Worm (Caenorhabditis elegans) whole organism, young adult: ENCODE measurements around the gene oig-8.

Experiments used
- B0035.1 ChIP-seq: sonication (generic microtip); optimal IDR thresholded peaks from 2 replicates; lab custom pipeline; 2016; ENCODE audit warnings: missing genetic modification characterization, mild to moderate bottlenecking, missing compliant biosample characterization, missing genotype, missing genetic modification reagents
- C17E4.6 ChIP-seq: fragments of 200-800 bp; sonication (Bioruptor generic); IDR thresholded peaks from 2 replicates; pipeline ENCODE4 v1.3.6; 2022; ENCODE audit warnings: missing genetic modification reagents, missing genetic modification characterization, missing compliant biosample characterization
- D2030.7 ChIP-seq: fragments of 200-800 bp; sonication (Bioruptor generic); IDR thresholded peaks from 2 replicates; pipeline ENCODE4 v1.3.6; 2022; ENCODE audit warnings: missing genetic modification reagents, missing genetic modification characterization, missing compliant biosample characterization
- F33H1.4 ChIP-seq: fragments of 200-800 bp; sonication (Bioruptor generic); IDR thresholded peaks from 2 replicates; pipeline ENCODE4 v1.3.6; 2022; ENCODE audit warnings: missing genetic modification reagents, missing genetic modification characterization, missing compliant biosample characterization
- F39B2.1 ChIP-seq: fragments of 200-800 bp; sonication (Bioruptor generic); IDR thresholded peaks from 2 replicates; pipeline ENCODE4 v1.3.6; 2022; ENCODE audit warnings: missing genetic modification reagents, missing genetic modification characterization, missing compliant biosample characterization
- F49E8.2 ChIP-seq: sonication (generic microtip); optimal IDR thresholded peaks from 3 replicates; lab custom pipeline; 2017; ENCODE audit warnings: missing genetic modification characterization, mild to moderate bottlenecking, missing compliant biosample characterization, antibody characterized with exemption, moderate library complexity; ENCODE audit not compliant: insufficient read depth
- F52B5.7 ChIP-seq: sonication (generic microtip); optimal IDR thresholded peaks from 2 replicates; lab custom pipeline; 2016; ENCODE audit warnings: mild to moderate bottlenecking, missing genetic modification characterization, missing compliant biosample characterization
- F57C9.4 ChIP-seq: sonication (generic microtip); optimal IDR thresholded peaks from 2 replicates; lab custom pipeline; 2017; ENCODE audit warnings: mild to moderate bottlenecking, missing genetic modification characterization, missing compliant biosample characterization
- T26A5.8 ChIP-seq: sonication (generic microtip); optimal IDR thresholded peaks from 2 replicates; lab custom pipeline; 2016; ENCODE audit warnings: missing genetic modification characterization, missing compliant biosample characterization
- Y53F4B.3 ChIP-seq: fragments of 200-800 bp; sonication (Bioruptor generic); IDR thresholded peaks from 2 replicates; pipeline ENCODE4 v1.3.6; 2022; ENCODE audit warnings: missing genetic modification reagents, missing genetic modification characterization, missing compliant biosample characterization
- Y56A3A.18 ChIP-seq: fragments of 200-800 bp; sonication (Bioruptor generic); IDR thresholded peaks from 2 replicates; pipeline ENCODE4 v1.3.6; 2022; ENCODE audit warnings: missing genetic modification reagents, missing genetic modification characterization, missing compliant biosample characterization
- ZK185.1 ChIP-seq: sonication (generic microtip); optimal IDR thresholded peaks from 2 replicates; lab custom pipeline; 2016; ENCODE audit warnings: mild to moderate bottlenecking, missing genetic modification characterization, missing compliant biosample characterization; ENCODE audit not compliant: poor library complexity, severe bottlenecking
- ama-1 ChIP-seq, 3 experiments: fragments of 150-350 bp in 1 of 3; sonication (generic microtip) in 2 of 3; optimal IDR thresholded peaks; 2 replicates each; lab custom pipeline; 2014 to 2018; ENCODE audit warnings: missing biosample characterization in 2 of 3, missing genetic modification characterization in 2 of 3, missing genetic modification reagents in 2 of 3
- attf-5 ChIP-seq: fragments of 200-800 bp; sonication (Bioruptor generic); optimal IDR thresholded peaks from 2 replicates; lab custom pipeline; 2018; ENCODE audit warnings: mild to moderate bottlenecking, missing genetic modification characterization, missing compliant biosample characterization
- attf-6 ChIP-seq: fragments of 200-800 bp; sonication (Bioruptor generic); IDR thresholded peaks from 2 replicates; pipeline ENCODE4 v1.3.6; 2022; ENCODE audit warnings: missing genetic modification reagents, missing genetic modification characterization, missing compliant biosample characterization
- ceh-27 ChIP-seq: fragments of 200-800 bp; sonication (Bioruptor generic); optimal IDR thresholded peaks from 2 replicates; lab custom pipeline; 2018; ENCODE audit warnings: mild to moderate bottlenecking, missing genetic modification characterization, moderate library complexity, missing compliant biosample characterization
- ceh-40 ChIP-seq: fragments of 200-800 bp; sonication (Bioruptor generic); IDR thresholded peaks from 2 replicates; pipeline ENCODE4 v1.3.6; 2022; ENCODE audit warnings: missing genetic modification characterization, missing compliant biosample characterization
- ceh-58 ChIP-seq: fragments of 200-800 bp; sonication (Bioruptor generic); IDR thresholded peaks from 2 replicates; pipeline ENCODE4 v1.3.6; 2022; ENCODE audit warnings: missing genetic modification characterization, missing compliant biosample characterization
- ceh-91 ChIP-seq: fragments of 200-800 bp; sonication (Bioruptor generic); IDR thresholded peaks from 2 replicates; pipeline ENCODE4 v1.3.6; 2022; ENCODE audit warnings: missing genetic modification reagents, missing genetic modification characterization, missing compliant biosample characterization
- dpff-1 ChIP-seq: sonication (generic microtip); optimal IDR thresholded peaks from 2 replicates; lab custom pipeline; 2017; ENCODE audit warnings: mild to moderate bottlenecking, missing genetic modification characterization, missing compliant biosample characterization
- dpl-1 ChIP-seq: fragments of 150-350 bp; optimal IDR thresholded peaks from 2 replicates; lab custom pipeline; 2014; ENCODE audit warnings: missing biosample characterization, missing genetic modification reagents, missing genetic modification characterization
- efl-1 ChIP-seq: fragments of 150-350 bp; optimal IDR thresholded peaks from 2 replicates; lab custom pipeline; 2014; ENCODE audit warnings: missing biosample characterization, missing genetic modification reagents, missing genetic modification characterization
- ekl-4 ChIP-seq: fragments of 200-800 bp; sonication (Bioruptor generic); IDR thresholded peaks from 2 replicates; pipeline ENCODE4 v1.3.6; 2022; ENCODE audit warnings: missing genetic modification reagents, missing genetic modification characterization, missing compliant biosample characterization
- let-607 ChIP-seq, 2 experiments: fragments of 200-800 bp in 1 of 2; sonication (Bioruptor generic) in 1 of 2; sonication (generic microtip) in 1 of 2; optimal IDR thresholded peaks; 2 replicates each; lab custom pipeline; 2016 to 2018; ENCODE audit warnings: mild to moderate bottlenecking in 2 of 2, missing compliant biosample characterization in 2 of 2, missing genetic modification characterization in 2 of 2, moderate library complexity in 2 of 2, missing genotype in 1 of 2
- lin-35 ChIP-seq, 3 experiments: fragments of 150-350 bp in 2 of 3; sonication (generic microtip) in 1 of 3; optimal IDR thresholded peaks; 2 replicates each; lab custom pipeline; 2014 to 2018; ENCODE audit warnings: missing biosample characterization in 3 of 3, missing genetic modification characterization in 3 of 3, missing genetic modification reagents in 3 of 3
- lin-54 ChIP-seq: fragments of 200-800 bp; sonication (Bioruptor generic); optimal IDR thresholded peaks from 2 replicates; lab custom pipeline; 2018; ENCODE audit warnings: mild to moderate bottlenecking, missing genetic modification characterization, missing compliant biosample characterization
- lsl-1 ChIP-seq: fragments of 200-800 bp; sonication (Bioruptor generic); optimal IDR thresholded peaks from 2 replicates; lab custom pipeline; 2018; ENCODE audit warnings: mild to moderate bottlenecking, missing genetic modification characterization, moderate library complexity, missing compliant biosample characterization
- lsy-27 ChIP-seq: sonication (generic microtip); optimal IDR thresholded peaks from 2 replicates; lab custom pipeline; 2017; ENCODE audit warnings: missing genetic modification characterization, mild to moderate bottlenecking, missing compliant biosample characterization, antibody characterized with exemption, missing genotype, borderline replicate concordance; ENCODE audit not compliant: insufficient read depth
- madf-6 ChIP-seq: fragments of 200-800 bp; sonication (Bioruptor generic); IDR thresholded peaks from 2 replicates; pipeline ENCODE4 v1.3.6; 2022; ENCODE audit warnings: missing genetic modification reagents, missing genetic modification characterization, missing compliant biosample characterization
- madf-8 ChIP-seq: fragments of 200-800 bp; sonication (Bioruptor generic); conservative IDR thresholded peaks from 2 replicates; pipeline ENCODE4 v1.3.6; 2022; ENCODE audit warnings: missing genetic modification reagents, missing genetic modification characterization, missing compliant biosample characterization
- mcd-1 ChIP-seq: fragments of 200-800 bp; sonication (Bioruptor generic); IDR thresholded peaks from 2 replicates; pipeline ENCODE4 v1.3.6; 2022; ENCODE audit warnings: missing genetic modification reagents, missing genetic modification characterization, missing compliant biosample characterization
- mel-28 ChIP-seq: sonication (generic microtip); optimal IDR thresholded peaks from 2 replicates; lab custom pipeline; 2016; ENCODE audit warnings: borderline replicate concordance, mild to moderate bottlenecking, missing genetic modification characterization, missing compliant biosample characterization
- mes-4 ChIP-seq: sonication (generic microtip); optimal IDR thresholded peaks from 2 replicates; lab custom pipeline; 2016; ENCODE audit warnings: missing genotype, missing genetic modification characterization, missing compliant biosample characterization
- mxl-1 ChIP-seq: sonication (generic microtip); optimal IDR thresholded peaks from 2 replicates; lab custom pipeline; 2016; ENCODE audit warnings: missing genetic modification characterization, missing compliant biosample characterization
- nfyb-1 ChIP-seq: fragments of 200-800 bp; sonication (Bioruptor generic); IDR thresholded peaks from 2 replicates; pipeline ENCODE4 v1.3.6; 2022; ENCODE audit warnings: missing genetic modification reagents, missing genetic modification characterization, missing compliant biosample characterization
- pbrm-1 ChIP-seq: fragments of 200-800 bp; sonication (Bioruptor generic); IDR thresholded peaks from 2 replicates; pipeline ENCODE4 v1.3.6; 2022; ENCODE audit warnings: missing genetic modification reagents, missing genetic modification characterization, missing compliant biosample characterization
- rcor-1 ChIP-seq: fragments of 200-800 bp; sonication (Bioruptor generic); IDR thresholded peaks from 2 replicates; pipeline ENCODE4 v1.3.6; 2022; ENCODE audit warnings: missing genetic modification reagents, missing genetic modification characterization, missing compliant biosample characterization
- rec-8 ChIP-seq, 2 experiments: sonication (generic microtip); optimal IDR thresholded peaks; 2 replicates each; lab custom pipeline; 2016; ENCODE audit warnings: mild to moderate bottlenecking in 2 of 2, missing genetic modification characterization in 2 of 2, missing genetic modification reagents in 2 of 2, missing genotype in 2 of 2, missing biosample characterization in 1 of 2, missing compliant biosample characterization in 1 of 2, moderate library complexity in 1 of 2
- repo-1 ChIP-seq: sonication (generic microtip); optimal IDR thresholded peaks from 2 replicates; lab custom pipeline; 2017; ENCODE audit warnings: mild to moderate bottlenecking, missing genetic modification characterization, missing compliant biosample characterization
- sdz-38 ChIP-seq: sonication (generic microtip); optimal IDR thresholded peaks from 2 replicates; lab custom pipeline; 2016; ENCODE audit warnings: missing genotype, missing genetic modification characterization, missing compliant biosample characterization
- snpc-3.4 ChIP-seq: sonication (generic microtip); optimal IDR thresholded peaks from 2 replicates; lab custom pipeline; 2017; ENCODE audit warnings: missing genetic modification characterization, mild to moderate bottlenecking, missing compliant biosample characterization, antibody characterized with exemption, moderate library complexity, missing genotype, missing genetic modification reagents
- tbp1 ChIP-seq: fragments of 200-800 bp; sonication (Bioruptor generic); optimal IDR thresholded peaks from 2 replicates; lab custom pipeline; 2018; ENCODE audit warnings: mild to moderate bottlenecking, missing genetic modification characterization, missing compliant biosample characterization
- tbx-9 ChIP-seq: sonication (generic microtip); optimal IDR thresholded peaks from 2 replicates; lab custom pipeline; 2016; ENCODE audit warnings: borderline replicate concordance, missing genetic modification characterization, inconsistent platforms, missing compliant biosample characterization
- unc-130 ChIP-seq: sonication (generic microtip); optimal IDR thresholded peaks from 2 replicates; lab custom pipeline; 2016; ENCODE audit warnings: missing genetic modification reagents, missing genetic modification characterization, missing compliant biosample characterization
- xnd-1 ChIP-seq: sonication (generic microtip); optimal IDR thresholded peaks from 2 replicates; lab custom pipeline; 2016; ENCODE audit warnings: missing genotype, missing genetic modification reagents, missing genetic modification characterization, missing compliant biosample characterization
- zim-3 ChIP-seq: sonication (generic microtip); optimal IDR thresholded peaks from 2 replicates; lab custom pipeline; 2017; ENCODE audit warnings: mild to moderate bottlenecking, missing genetic modification characterization, moderate library complexity, missing compliant biosample characterization

oig-8 gene

ce11 chrII:6683663-6684285, 34.8 kb upstream of the oig-8 start, which contains the start of gene gyf-1 (continued):
- TF ChIP-seq B0035.1 (tag; lab: Kevin White, UChicago) = no peak
- TF ChIP-seq T26A5.8 (tag; lab: Kevin White, UChicago) = no peak
- TF ChIP-seq mcd-1 (GFP tag; lab: Robert Waterston, UW) = peak; percentile 13; the same call in 1 of the 2 replicates
- TF ChIP-seq unc-130 (GFP tag; lab: Kevin White, UChicago) = no peak
- TF ChIP-seq F52B5.7 (tag; lab: Kevin White, UChicago) = no peak
- no peak for TF ChIP-seq lsy-27
- TF ChIP-seq C17E4.6 (GFP tag; lab: Robert Waterston, UW) = no peak
- no peak for TF ChIP-seq F39B2.1 (GFP tag; lab: Robert Waterston, UW)
- no peak for TF ChIP-seq F57C9.4 (tag; lab: Kevin White, UChicago)
- peak in 1 of 2 experiments; percentile 34 for TF ChIP-seq let-607 (tag; optimal IDR thresholded peaks at IDR 0.05; lab: Kevin White, UChicago)
- TF ChIP-seq sdz-38 (tag; lab: Kevin White, UChicago) = no peak
- TF ChIP-seq zim-3 (tag; lab: Kevin White, UChicago) = no peak
- TF ChIP-seq ama-1 (optimal IDR thresholded peaks at IDR 0.05; lab: Kevin White, UChicago) = no peak
- no peak for TF ChIP-seq ama-1 (GFP tag; optimal IDR thresholded peaks at IDR 0.05; lab: Kevin White, UChicago)
- no peak for TF ChIP-seq ceh-91 (GFP tag; lab: Robert Waterston, UW)
- no peak for TF ChIP-seq Y53F4B.3
- peak; percentile 39 for TF ChIP-seq ceh-27 (GFP tag; lab: Kevin White, UChicago)
- peak; percentile 80 for TF ChIP-seq attf-5 (GFP tag; lab: Kevin White, UChicago)
- peak; percentile 3 for TF ChIP-seq ZK185.1 (tag; lab: Kevin White, UChicago)
- no peak for TF ChIP-seq snpc-3.4 (tag; lab: Kevin White, UChicago)
- TF ChIP-seq repo-1 (tag; lab: Kevin White, UChicago) = no peak
- TF ChIP-seq rec-8 (tag; optimal IDR thresholded peaks at IDR 0.05; lab: Kevin White, UChicago) = no peak
- TF ChIP-seq attf-6 (GFP tag; lab: Robert Waterston, UW) = no peak
- TF ChIP-seq lin-35 (GFP tag; optimal IDR thresholded peaks at IDR 0.05; lab: Kevin White, UChicago) = peak in 1 of 3 experiments; percentile 27
- TF ChIP-seq ceh-40 (GFP tag; lab: Robert Waterston, UW) = no peak
- TF ChIP-seq nfyb-1 = no peak
- no peak for TF ChIP-seq tbx-9
- no peak for TF ChIP-seq mxl-1 (tag; lab: Kevin White, UChicago)
- TF ChIP-seq ceh-58 (GFP tag; lab: Robert Waterston, UW) = no peak
- TF ChIP-seq mel-28 (tag; lab: Kevin White, UChicago) = no peak
- TF ChIP-seq efl-1 (GFP tag; lab: Kevin White, UChicago) = no peak
- no peak for TF ChIP-seq ekl-4
- TF ChIP-seq, all 124 proteins: peak for 12

ce11 chrII:6682918-6683317, 34.0 kb upstream of the oig-8 start:
- TF ChIP-seq Y56A3A.18 = no peak
- peak; percentile 82 for TF ChIP-seq madf-8
- no peak for TF ChIP-seq dpff-1
- TF ChIP-seq madf-6 = peak; percentile 92
- TF ChIP-seq F49E8.2 (tag; lab: Kevin White, UChicago) = peak; percentile 55
- peak; percentile 81 for TF ChIP-seq xnd-1
- peak; percentile 70 for TF ChIP-seq D2030.7 (GFP tag; lab: Robert Waterston, UW)
- TF ChIP-seq C17E4.6 (GFP tag; lab: Robert Waterston, UW) = no peak
- no peak for TF ChIP-seq mes-4 (tag; lab: Kevin White, UChicago)
- peak; percentile 47; the same call in 1 of the 2 replicates for TF ChIP-seq ceh-91 (GFP tag; lab: Robert Waterston, UW)
- peak; percentile 62 for TF ChIP-seq dpl-1
- no peak for TF ChIP-seq F39B2.1 (GFP tag; lab: Robert Waterston, UW)
- no peak for TF ChIP-seq rcor-1 (GFP tag; lab: Robert Waterston, UW)
- TF ChIP-seq pbrm-1 (GFP tag; lab: Robert Waterston, UW) = 0 out of 2 replicates have a peak, but pooled peaks have one; percentile 46
- TF ChIP-seq F33H1.4 (GFP tag; lab: Robert Waterston, UW) = peak; percentile 89
- TF ChIP-seq efl-1 (GFP tag; lab: Kevin White, UChicago) = peak; percentile 88
- peak; percentile 34 for TF ChIP-seq snpc-3.4 (tag; lab: Kevin White, UChicago)
- peak in 1 of 3 experiments; percentile 12 for TF ChIP-seq lin-35 (GFP tag; optimal IDR thresholded peaks at IDR 0.05; lab: Kevin White, UChicago)
- peak; percentile 9 for TF ChIP-seq tbp1 (GFP tag; lab: Kevin White, UChicago)
- TF ChIP-seq lsl-1 = peak; percentile 95
- peak; percentile 7 for TF ChIP-seq lin-54 (GFP tag; lab: Kevin White, UChicago)
